Worm (Caenorhabditis elegans) whole organism, mixed stage, embryonic: ENCODE results near the gene F14B8.5.
A peak's percentile ranks its signal among the peaks of the same experiment; 100 is the strongest.

Experiments
- M03D4.4 ChIP-seq: sonication (generic microtip); optimal IDR thresholded peaks from 2 replicates; lab custom pipeline; 2017; ENCODE audit warnings: mild to moderate bottlenecking, missing genetic modification characterization, missing compliant biosample characterization
- bed-3 ChIP-seq: fragments of 200-800 bp; sonication (Bioruptor generic); optimal IDR thresholded peaks from 3 replicates; lab custom pipeline; 2018; ENCODE audit warnings: mild to moderate bottlenecking, missing genetic modification characterization, moderate library complexity, missing compliant biosample characterization
- ceh-39 ChIP-seq: fragments of 150-350 bp; optimal IDR thresholded peaks from 2 replicates; lab custom pipeline; 2014; ENCODE audit warnings: missing biosample characterization, missing genetic modification characterization
- ceh-43 ChIP-seq: fragments of 200-800 bp; sonication (Bioruptor generic); optimal IDR thresholded peaks from 2 replicates; lab custom pipeline; 2018; ENCODE audit warnings: mild to moderate bottlenecking, missing genetic modification characterization, moderate library complexity, missing compliant biosample characterization
- ceh-83 ChIP-seq: fragments of 200-800 bp; sonication (Bioruptor generic); optimal IDR thresholded peaks from 2 replicates; lab custom pipeline; 2018; ENCODE audit warnings: mild to moderate bottlenecking, missing genetic modification characterization, missing compliant biosample characterization
- ces-1 ChIP-seq: fragments of 150-350 bp; optimal IDR thresholded peaks from 2 replicates; lab custom pipeline; 2014; ENCODE audit warnings: missing biosample characterization, missing genetic modification reagents, missing genetic modification characterization
- cnd-1 ChIP-seq: fragments of 200-800 bp; sonication (Bioruptor generic); optimal IDR thresholded peaks from 2 replicates; lab custom pipeline; 2018; ENCODE audit warnings: mild to moderate bottlenecking, missing genetic modification characterization, missing compliant biosample characterization
- drap-1 ChIP-seq: fragments of 200-800 bp; sonication (Bioruptor generic); optimal IDR thresholded peaks from 3 replicates; lab custom pipeline; 2018; ENCODE audit warnings: mild to moderate bottlenecking, missing genetic modification characterization, missing compliant biosample characterization
- elt-1 ChIP-seq: sonication (generic microtip); optimal IDR thresholded peaks from 2 replicates; lab custom pipeline; 2017; ENCODE audit warnings: missing genetic modification characterization, mild to moderate bottlenecking, missing compliant biosample characterization, antibody characterized with exemption, moderate library complexity, borderline replicate concordance; ENCODE audit not compliant: insufficient read depth
- elt-3 ChIP-seq: fragments of 150-350 bp; optimal IDR thresholded peaks from 2 replicates; lab custom pipeline; 2014; ENCODE audit warnings: missing biosample characterization, missing genetic modification characterization
- flh-1 ChIP-seq: fragments of 200-800 bp; sonication (Bioruptor generic); optimal IDR thresholded peaks from 2 replicates; lab custom pipeline; 2018; ENCODE audit warnings: mild to moderate bottlenecking, missing genetic modification characterization, moderate library complexity, missing compliant biosample characterization
- ham-2 ChIP-seq: fragments of 200-800 bp; sonication (Bioruptor generic); optimal IDR thresholded peaks from 2 replicates; lab custom pipeline; 2018; ENCODE audit warnings: mild to moderate bottlenecking, missing genetic modification characterization, missing compliant biosample characterization
- hlh-1 ChIP-seq: fragments of 150-350 bp; optimal IDR thresholded peaks from 2 replicates; lab custom pipeline; 2014; ENCODE audit warnings: missing biosample characterization, missing genetic modification reagents, missing genetic modification characterization
- lin-13 ChIP-seq: fragments of 150-350 bp; optimal IDR thresholded peaks from 2 replicates; lab custom pipeline; 2014; ENCODE audit warnings: missing biosample characterization, missing genetic modification characterization
- lsy-2 ChIP-seq: fragments of 150-350 bp; optimal IDR thresholded peaks from 2 replicates; lab custom pipeline; 2014; ENCODE audit warnings: missing biosample characterization, missing genetic modification characterization
- mep-1 ChIP-seq: fragments of 150-350 bp; optimal IDR thresholded peaks from 2 replicates; lab custom pipeline; 2017; ENCODE audit warnings: missing biosample characterization, missing genetic modification reagents, missing genetic modification characterization, inconsistent platforms
- mls-2 ChIP-seq: sonication (generic microtip); optimal IDR thresholded peaks from 2 replicates; lab custom pipeline; 2016; ENCODE audit warnings: mild to moderate bottlenecking, missing genetic modification characterization, moderate library complexity, missing compliant biosample characterization
- nhr-237 ChIP-seq: fragments of 150-350 bp; optimal IDR thresholded peaks from 2 replicates; lab custom pipeline; 2014; ENCODE audit warnings: missing biosample characterization, missing genetic modification characterization
- nhr-76 ChIP-seq: sonication (generic microtip); optimal IDR thresholded peaks from 2 replicates; lab custom pipeline; 2017; ENCODE audit warnings: missing biosample characterization, missing genetic modification characterization
- pha-4 ChIP-seq: fragments of 150-350 bp; optimal IDR thresholded peaks from 2 replicates; lab custom pipeline; 2018; ENCODE audit warnings: missing biosample characterization, missing genetic modification reagents, missing genetic modification characterization
- sem-2 ChIP-seq: fragments of 200-800 bp; sonication (Bioruptor generic); optimal IDR thresholded peaks from 2 replicates; lab custom pipeline; 2018; ENCODE audit warnings: mild to moderate bottlenecking, missing genetic modification characterization, missing compliant biosample characterization
- snpc-4 ChIP-seq: fragments of 150-350 bp; optimal IDR thresholded peaks from 2 replicates; lab custom pipeline; 2014; ENCODE audit warnings: missing biosample characterization, missing genetic modification characterization
- sptf-1 ChIP-seq: sonication (generic microtip); optimal IDR thresholded peaks from 2 replicates; lab custom pipeline; 2017; ENCODE audit warnings: mild to moderate bottlenecking, missing genetic modification characterization, moderate library complexity, missing compliant biosample characterization
- tbx-8 ChIP-seq: fragments of 200-800 bp; sonication (Bioruptor generic); optimal IDR thresholded peaks from 2 replicates; lab custom pipeline; 2018; ENCODE audit warnings: mild to moderate bottlenecking, missing genetic modification characterization, moderate library complexity, missing compliant biosample characterization
- unc-120 ChIP-seq: sonication (generic microtip); optimal IDR thresholded peaks from 2 replicates; lab custom pipeline; 2017; ENCODE audit warnings: missing genetic modification characterization, missing compliant biosample characterization; ENCODE audit not compliant: poor library complexity, severe bottlenecking
- unc-39 ChIP-seq: fragments of 150-350 bp; optimal IDR thresholded peaks from 2 replicates; lab custom pipeline; 2014; ENCODE audit warnings: missing biosample characterization, missing genetic modification characterization
- unc-62 ChIP-seq: fragments of 150-350 bp; optimal IDR thresholded peaks from 2 replicates; lab custom pipeline; 2014; ENCODE audit warnings: missing biosample characterization, missing genetic modification reagents, missing genetic modification characterization
- zip-8 ChIP-seq: fragments of 150-350 bp; optimal IDR thresholded peaks from 2 replicates; lab custom pipeline; 2014; ENCODE audit warnings: missing biosample characterization, missing genetic modification characterization
- ztf-11 ChIP-seq: fragments of 150-350 bp; optimal IDR thresholded peaks from 2 replicates; lab custom pipeline; 2014; ENCODE audit warnings: missing biosample characterization, missing genetic modification characterization

F14B8.5 gene

DNA sequence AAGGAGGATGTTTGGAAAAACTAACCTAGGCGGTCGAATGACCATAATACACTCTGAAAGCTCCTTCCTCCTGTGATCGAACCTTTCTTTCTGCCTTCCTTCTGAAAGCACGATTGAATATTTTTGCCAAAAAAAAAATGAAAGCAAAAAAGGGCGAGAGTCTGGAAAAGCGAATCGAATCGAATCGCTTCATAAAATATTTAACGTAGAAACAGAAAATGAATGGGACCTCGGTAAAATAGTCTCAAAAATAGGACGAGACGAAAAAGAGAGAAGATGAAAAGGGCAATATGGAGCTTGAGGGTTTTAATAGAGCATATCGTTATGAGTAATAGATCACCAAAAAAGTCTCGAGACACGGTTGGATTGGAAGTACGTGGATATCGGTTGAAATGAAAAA lies 27.8 kb upstream of the F14B8.5 start, which contains the start of gene inx-1:
Gene inx-1, minus strand, starts transcription at position 101 of the 400 bp plus-strand sequence.
- no peak for TF ChIP-seq hlh-1 (tag; lab: Kevin White, UChicago)

DNA sequence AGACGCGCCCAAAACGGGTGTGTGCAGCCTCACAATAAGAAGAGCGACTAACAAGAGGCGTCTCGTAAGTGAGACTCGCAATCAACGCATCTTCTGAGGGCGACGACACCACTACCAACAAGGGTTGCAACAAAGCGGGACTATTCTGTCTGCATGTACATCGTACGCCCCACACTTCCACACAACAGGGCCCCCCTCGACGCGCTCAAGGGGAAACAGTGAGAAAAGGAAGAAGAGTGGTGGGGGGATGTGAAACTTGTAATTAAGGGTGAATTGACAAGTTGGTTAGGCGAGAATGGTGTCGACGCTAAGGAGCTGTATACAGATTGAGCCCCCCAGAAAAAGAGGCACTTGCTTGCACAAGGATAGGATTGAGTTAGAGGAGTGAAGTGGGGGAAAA lies 24.8 kb upstream of the F14B8.5 start:
- no peak for TF ChIP-seq elt-1 (tag; lab: Kevin White, UChicago)
- no peak for TF ChIP-seq ztf-11
- no peak for TF ChIP-seq ham-2 (GFP tag; lab: Kevin White, UChicago)
- peak; percentile 50 for TF ChIP-seq mls-2 (tag; lab: Kevin White, UChicago)
- TF ChIP-seq lin-13 (tag; lab: Kevin White, UChicago): no peak
- peak; percentile 67 for TF ChIP-seq ces-1 (GFP tag; lab: Kevin White, UChicago)
- TF ChIP-seq M03D4.4 (tag; lab: Kevin White, UChicago): no peak
- TF ChIP-seq unc-39 (tag; lab: Kevin White, UChicago): no peak
- no peak for TF ChIP-seq flh-1 (GFP tag; lab: Kevin White, UChicago)
- no peak for TF ChIP-seq tbx-8 (GFP tag; lab: Kevin White, UChicago)
- TF ChIP-seq bed-3 (GFP tag; lab: Kevin White, UChicago): no peak
- TF ChIP-seq pha-4 (tag; lab: Kevin White, UChicago): no peak
- TF ChIP-seq snpc-4 (tag; lab: Kevin White, UChicago): no peak
- TF ChIP-seq drap-1 (GFP tag; lab: Kevin White, UChicago): no peak
- peak; percentile 19 for TF ChIP-seq sptf-1 (tag; lab: Kevin White, UChicago)

ce11 chrX:6946789-6947188 lies 18.3 kb upstream of the F14B8.5 start:
- no peak for TF ChIP-seq unc-62 (GFP tag; lab: Kevin White, UChicago)

DNA sequence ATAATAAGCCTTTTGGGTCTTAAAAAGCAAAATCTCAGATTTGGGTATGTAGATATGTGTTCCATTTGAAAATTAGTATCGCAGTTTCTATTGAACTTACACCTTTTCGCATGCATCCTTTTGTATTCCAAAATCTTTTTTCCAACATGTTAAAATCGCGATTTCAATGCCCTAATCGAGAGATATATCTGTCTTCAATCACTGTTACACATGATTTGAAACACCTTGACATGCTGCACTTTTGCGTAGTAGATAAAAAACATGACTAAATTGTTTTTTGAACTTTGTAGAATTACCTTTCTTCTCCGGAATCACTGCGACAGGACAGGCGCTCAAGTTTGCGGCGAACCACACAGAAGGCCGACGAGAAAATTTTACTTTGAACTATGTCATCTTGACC lies 13.2 kb upstream of the F14B8.5 start:
- TF ChIP-seq ceh-39 (tag; lab: Kevin White, UChicago) (no peak), ceh-43 (GFP tag; lab: Kevin White, UChicago) (no peak), mep-1 (no peak), ces-1 (GFP tag; lab: Kevin White, UChicago) (no peak), snpc-4 (tag; lab: Kevin White, UChicago) (no peak), zip-8 (tag; lab: Kevin White, UChicago) (no peak), hlh-1 (tag; lab: Kevin White, UChicago) (no peak), unc-39 (tag; lab: Kevin White, UChicago) (no peak), cnd-1 (tag; lab: Kevin White, UChicago) (no peak), drap-1 (GFP tag; lab: Kevin White, UChicago) (no peak), lin-13 (tag; lab: Kevin White, UChicago) (no peak), lsy-2 (tag; lab: Kevin White, UChicago) (no peak), unc-120 (tag; lab: Kevin White, UChicago) (no peak), flh-1 (GFP tag; lab: Kevin White, UChicago) (no peak), bed-3 (GFP tag; lab: Kevin White, UChicago) (no peak), nhr-76 (tag; lab: Kevin White, UChicago) (no peak)

- TF ChIP-seq ztf-11 (no peak), snpc-4 (tag; lab: Kevin White, UChicago) (no peak), nhr-237 (tag; lab: Kevin White, UChicago) (no peak), ceh-43 (GFP tag; lab: Kevin White, UChicago) (no peak), lsy-2 (tag; lab: Kevin White, UChicago) (no peak), elt-3 (tag; lab: Kevin White, UChicago) (no peak), ceh-83 (no peak)
These were observed 12.3 kb upstream of the F14B8.5 start for ce11 chrX:6940775-6941174.

DNA sequence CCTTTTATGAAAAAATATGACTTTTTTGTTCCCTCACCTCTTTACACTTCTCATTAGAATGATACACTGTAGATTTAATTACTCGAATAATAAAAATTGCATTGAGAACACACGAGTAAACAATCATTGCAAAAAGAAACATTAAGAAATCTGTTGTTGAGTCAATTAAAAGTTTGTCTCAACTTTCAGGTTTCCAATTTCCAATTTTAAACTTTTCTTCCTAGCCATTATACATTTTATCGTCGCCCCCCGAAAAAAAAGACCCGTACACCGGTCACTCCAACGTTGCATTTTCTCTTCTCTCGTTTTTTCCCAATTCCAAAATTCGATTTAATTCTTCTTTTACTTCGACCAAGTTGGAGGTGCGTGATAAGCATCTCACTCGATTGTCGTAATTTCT lies 11.4 kb upstream of the F14B8.5 start, which contains the start of gene C16E9.1:
Gene C16E9.1, plus strand, starts transcription at position 301 of the 400 bp plus-strand sequence.
- TF ChIP-seq M03D4.4 (tag; lab: Kevin White, UChicago) (no peak), ceh-83 (no peak), unc-120 (tag; lab: Kevin White, UChicago) (no peak), elt-1 (tag; lab: Kevin White, UChicago) (no peak), ceh-39 (tag; lab: Kevin White, UChicago) (no peak), cnd-1 (tag; lab: Kevin White, UChicago) (no peak), lsy-2 (tag; lab: Kevin White, UChicago) (no peak), lin-13 (tag; lab: Kevin White, UChicago) (no peak), flh-1 (GFP tag; lab: Kevin White, UChicago) (no peak), pha-4 (tag; lab: Kevin White, UChicago) (no peak), sem-2 (no peak), nhr-237 (tag; lab: Kevin White, UChicago) (no peak), hlh-1 (tag; lab: Kevin White, UChicago) (no peak), ztf-11 (no peak)
